Fruit fly (Drosophila melanogaster) whole organism, prepupa: ENCODE data around the gene Strip.
A peak's percentile ranks its signal among the peaks of the same experiment; 100 is the strongest.

ENCODE experiments used
- Blimp-1 ChIP-seq: fragments of 200-800 bp; sonication (Bioruptor generic); optimal IDR thresholded peaks from 3 replicates; lab custom pipeline; 2017; ENCODE audit warnings: missing biosample characterization, missing genetic modification characterization, mild to moderate bottlenecking, moderate library complexity, missing genetic modification reagents
- CG10631 ChIP-seq: fragments of 200-800 bp; sonication (Bioruptor generic); optimal IDR thresholded peaks from 2 replicates; lab custom pipeline; 2016; ENCODE audit warnings: missing biosample characterization, missing genetic modification characterization
- CG10669 ChIP-seq: fragments of 200-800 bp; sonication (Bioruptor generic); optimal IDR thresholded peaks from 3 replicates; lab custom pipeline; 2018; ENCODE audit warnings: missing biosample characterization, mild to moderate bottlenecking, missing genetic modification characterization, moderate library complexity
- CG11762 ChIP-seq: fragments of 200-800 bp; sonication (Bioruptor generic); optimal IDR thresholded peaks from 3 replicates; lab custom pipeline; 2016; ENCODE audit warnings: missing biosample characterization, missing genetic modification characterization; ENCODE audit not compliant: insufficient read depth
- CG11902 ChIP-seq: fragments of 200-800 bp; sonication (Bioruptor generic); optimal IDR thresholded peaks from 3 replicates; lab custom pipeline; 2016; ENCODE audit warnings: missing biosample characterization, missing genetic modification characterization
- CG15336 ChIP-seq: fragments of 200-800 bp; sonication (Bioruptor generic); IDR thresholded peaks from 2 replicates; pipeline ENCODE4 v1.3.6; 2022; ENCODE audit warnings: missing biosample characterization, missing genetic modification characterization
- CG1621 ChIP-seq: fragments of 200-800 bp; sonication (Bioruptor generic); optimal IDR thresholded peaks from 3 replicates; lab custom pipeline; 2018; ENCODE audit warnings: missing biosample characterization, mild to moderate bottlenecking, missing genetic modification characterization
- CG16779 ChIP-seq: fragments of 200-800 bp; sonication (Bioruptor generic); optimal IDR thresholded peaks from 3 replicates; lab custom pipeline; 2017; ENCODE audit warnings: missing biosample characterization, mild to moderate bottlenecking, missing genetic modification characterization
- CG3032 ChIP-seq: fragments of 200-800 bp; optimal IDR thresholded peaks from 2 replicates; lab custom pipeline; 2019; ENCODE audit warnings: missing biosample characterization, mild to moderate bottlenecking, missing genetic modification characterization, moderate library complexity
- CG31627 ChIP-seq: fragments of 200-800 bp; sonication (Bioruptor generic); optimal IDR thresholded peaks from 3 replicates; lab custom pipeline; 2016; ENCODE audit warnings: missing biosample characterization, missing genetic modification characterization
- CG34406 ChIP-seq: fragments of 200-800 bp; sonication (Bioruptor generic); optimal IDR thresholded peaks from 3 replicates; lab custom pipeline; 2016; ENCODE audit warnings: missing biosample characterization, missing genetic modification characterization
- CG3919 ChIP-seq: fragments of 200-800 bp; sonication (Bioruptor generic); optimal IDR thresholded peaks from 3 replicates; lab custom pipeline; 2016; ENCODE audit warnings: missing biosample characterization, missing genetic modification characterization
- CG6163 ChIP-seq: fragments of 200-800 bp; sonication (Bioruptor generic); IDR thresholded peaks from 3 replicates; pipeline ENCODE4 v1.3.6; 2022; ENCODE audit warnings: missing biosample characterization, missing genetic modification characterization
- CG6792 ChIP-seq: fragments of 200-800 bp; sonication (Bioruptor generic); optimal IDR thresholded peaks from 3 replicates; lab custom pipeline; 2016; ENCODE audit warnings: missing biosample characterization, missing genetic modification characterization
- CG6854 ChIP-seq: fragments of 200-800 bp; sonication (Bioruptor generic); optimal IDR thresholded peaks from 2 replicates; lab custom pipeline; 2017; ENCODE audit warnings: missing biosample characterization, mild to moderate bottlenecking, missing genetic modification characterization
- CG7368 ChIP-seq: fragments of 200-800 bp; sonication (Bioruptor generic); optimal IDR thresholded peaks from 3 replicates; lab custom pipeline; 2016; ENCODE audit warnings: missing biosample characterization, missing genetic modification characterization
- CG8119 ChIP-seq: fragments of 200-800 bp; sonication (Bioruptor generic); IDR thresholded peaks from 3 replicates; pipeline ENCODE4 v1.3.6; 2022; ENCODE audit warnings: missing biosample characterization, missing genetic modification characterization
- CG8319 ChIP-seq: fragments of 200-800 bp; sonication (Bioruptor generic); optimal IDR thresholded peaks from 3 replicates; lab custom pipeline; 2016; ENCODE audit warnings: missing biosample characterization, missing genetic modification characterization
- CG9139 ChIP-seq: fragments of 200-800 bp; sonication (Bioruptor generic); optimal IDR thresholded peaks from 3 replicates; lab custom pipeline; 2017; ENCODE audit warnings: missing biosample characterization, mild to moderate bottlenecking, missing genetic modification characterization
- Eip75B ChIP-seq: fragments of 200-800 bp; sonication (Bioruptor generic); optimal IDR thresholded peaks from 3 replicates; lab custom pipeline; 2016; ENCODE audit warnings: missing biosample characterization, missing genetic modification characterization
- Eip78C ChIP-seq: fragments of 200-800 bp; sonication (Bioruptor generic); peaks from one replicate; lab custom pipeline; 2016; ENCODE audit warnings: missing biosample characterization, missing genetic modification characterization
- Eip93F ChIP-seq: fragments of 200-800 bp; sonication (Bioruptor generic); optimal IDR thresholded peaks from 2 replicates; lab custom pipeline; 2016; ENCODE audit warnings: missing biosample characterization, mild to moderate bottlenecking, missing genetic modification characterization
- Ets21C ChIP-seq: fragments of 200-800 bp; sonication (Bioruptor generic); optimal IDR thresholded peaks from 3 replicates; lab custom pipeline; 2016; ENCODE audit warnings: missing biosample characterization, missing genetic modification characterization
- Ets96B ChIP-seq: fragments of 200-800 bp; optimal IDR thresholded peaks from 2 replicates; lab custom pipeline; 2019; ENCODE audit warnings: missing biosample characterization, mild to moderate bottlenecking, missing genetic modification characterization, moderate library complexity
- Gug ChIP-seq: fragments of 200-800 bp; sonication (Bioruptor generic); IDR thresholded peaks from 2 replicates; pipeline ENCODE4 v1.3.6; 2022; ENCODE audit warnings: missing biosample characterization, missing genetic modification characterization
- Hr38 ChIP-seq: sonication (Bioruptor generic); optimal IDR thresholded peaks from 2 replicates; lab custom pipeline; 2016; ENCODE audit warnings: missing biosample characterization, missing genetic modification characterization
- Hr4 ChIP-seq: fragments of 200-800 bp; sonication (Bioruptor generic); optimal IDR thresholded peaks from 3 replicates; lab custom pipeline; 2016; ENCODE audit warnings: missing biosample characterization, missing genetic modification characterization
- Lpt ChIP-seq: fragments of 200-800 bp; sonication (Bioruptor generic); optimal IDR thresholded peaks from 3 replicates; lab custom pipeline; 2016; ENCODE audit warnings: missing biosample characterization, missing genetic modification characterization
- Met ChIP-seq: fragments of 200-800 bp; sonication (Bioruptor generic); optimal IDR thresholded peaks from 3 replicates; lab custom pipeline; 2016; ENCODE audit warnings: missing biosample characterization, missing genetic modification characterization
- Smox ChIP-seq: fragments of 200-800 bp; sonication (Bioruptor generic); optimal IDR thresholded peaks from 3 replicates; lab custom pipeline; 2016; ENCODE audit warnings: missing biosample characterization, missing genetic modification characterization
- Sox102F ChIP-seq: fragments of 200-800 bp; sonication (Bioruptor generic); optimal IDR thresholded peaks from 2 replicates; lab custom pipeline; 2016; ENCODE audit warnings: missing biosample characterization, mild to moderate bottlenecking, missing genetic modification characterization
- Sox14 ChIP-seq: fragments of 200-800 bp; sonication (Bioruptor generic); optimal IDR thresholded peaks from 3 replicates; lab custom pipeline; 2016; ENCODE audit warnings: missing biosample characterization, missing genetic modification characterization
- achi ChIP-seq: fragments of 200-800 bp; sonication (Bioruptor generic); optimal IDR thresholded peaks from 3 replicates; lab custom pipeline; 2016; ENCODE audit warnings: missing biosample characterization, missing genetic modification characterization
- acj6 ChIP-seq: fragments of 200-800 bp; sonication (Bioruptor generic); optimal IDR thresholded peaks from 3 replicates; lab custom pipeline; 2016; ENCODE audit warnings: missing biosample characterization, missing genetic modification characterization
- cyc ChIP-seq: fragments of 200-800 bp; sonication (Bioruptor generic); optimal IDR thresholded peaks from 3 replicates; lab custom pipeline; 2016; ENCODE audit warnings: missing biosample characterization, missing genetic modification characterization
- dac ChIP-seq: fragments of 200-800 bp; sonication (Bioruptor generic); optimal IDR thresholded peaks from 2 replicates; lab custom pipeline; 2017; ENCODE audit warnings: missing biosample characterization, mild to moderate bottlenecking, missing genetic modification characterization
- dsx ChIP-seq: fragments of 200-800 bp; optimal IDR thresholded peaks from 3 replicates; lab custom pipeline; 2019; ENCODE audit warnings: missing biosample characterization, mild to moderate bottlenecking, missing genetic modification characterization, moderate library complexity; ENCODE audit not compliant: poor library complexity, severe bottlenecking
- eg ChIP-seq: fragments of 200-800 bp; sonication (Bioruptor generic); IDR thresholded peaks from 3 replicates; pipeline ENCODE4 v1.3.6; 2022; ENCODE audit warnings: missing biosample characterization, missing genetic modification characterization
- fd59A ChIP-seq: fragments of 200-800 bp; sonication (Bioruptor generic); optimal IDR thresholded peaks from 2 replicates; lab custom pipeline; 2017; ENCODE audit warnings: missing biosample characterization, mild to moderate bottlenecking, missing genetic modification characterization, missing genetic modification reagents
- fkh ChIP-seq: fragments of 200-800 bp; sonication (Bioruptor generic); optimal IDR thresholded peaks from 3 replicates; lab custom pipeline; 2017; ENCODE audit warnings: missing biosample characterization, mild to moderate bottlenecking, missing genetic modification characterization, moderate library complexity
- lz ChIP-seq: fragments of 200-800 bp; sonication (Bioruptor generic); optimal IDR thresholded peaks from 3 replicates; lab custom pipeline; 2016; ENCODE audit warnings: missing biosample characterization, missing genetic modification characterization
- net ChIP-seq: fragments of 200-800 bp; sonication (Bioruptor generic); optimal IDR thresholded peaks from 3 replicates; lab custom pipeline; 2016; ENCODE audit warnings: missing biosample characterization, missing genetic modification characterization
- spab ChIP-seq: fragments of 200-800 bp; sonication (Bioruptor generic); optimal IDR thresholded peaks from 2 replicates; lab custom pipeline; 2017; ENCODE audit warnings: missing biosample characterization, mild to moderate bottlenecking, missing genetic modification characterization, missing genetic modification reagents
- ss ChIP-seq, 2 experiments: fragments of 200-800 bp; sonication (Bioruptor generic); optimal IDR thresholded peaks; 2 replicates in 1 of 2; 3 replicates in 1 of 2; lab custom pipeline; 2017 to 2018; ENCODE audit warnings: mild to moderate bottlenecking in 2 of 2, missing biosample characterization in 2 of 2, missing genetic modification characterization in 2 of 2, moderate library complexity in 1 of 2
- topi ChIP-seq: fragments of 200-800 bp; sonication (Bioruptor generic); optimal IDR thresholded peaks from 3 replicates; lab custom pipeline; 2016; ENCODE audit warnings: missing biosample characterization, missing genetic modification characterization
- vri ChIP-seq: fragments of 200-800 bp; sonication (Bioruptor generic); optimal IDR thresholded peaks from 3 replicates; lab custom pipeline; 2016; ENCODE audit warnings: missing biosample characterization, mild to moderate bottlenecking, missing genetic modification characterization

The Strip gene

DNA sequence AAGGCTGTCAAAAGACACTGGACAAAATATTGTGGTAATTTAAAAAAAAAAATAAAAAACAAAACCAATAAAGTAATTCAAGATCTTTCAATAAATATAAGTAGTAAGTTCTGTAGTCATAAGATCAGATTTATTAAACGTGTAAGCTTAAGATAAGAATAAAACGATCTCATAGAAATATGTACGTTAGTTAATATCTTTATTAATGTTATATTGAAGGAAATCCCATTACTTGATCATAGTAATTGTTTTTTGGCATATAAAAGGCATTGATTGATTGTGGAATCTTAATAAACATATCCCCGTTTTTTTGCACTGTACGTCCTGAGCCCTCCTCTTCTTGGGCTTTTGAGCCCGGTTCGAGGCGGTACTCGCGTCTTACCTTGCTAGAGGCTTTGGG is 14.6 kb upstream of the Strip start (continued):
- TF ChIP-seq CG31627 (GFP tag; lab: Kevin White, UChicago) (peak; percentile 81), CG11902 (GFP tag; lab: Kevin White, UChicago) (peak; percentile 54), Sox14 (peak; percentile 66), CG16779 (tag; lab: Kevin White, UChicago) (no peak), CG15336 (GFP tag; lab: Robert Waterston, UW) (peak; percentile 42), Eip93F (GFP tag; lab: Kevin White, UChicago) (peak; percentile 51), Eip75B (GFP tag; lab: Kevin White, UChicago) (peak; percentile 69), CG34406 (GFP tag; lab: Kevin White, UChicago) (peak; percentile 85), CG1621 (tag; lab: Kevin White, UChicago) (no peak), lz (GFP tag; lab: Kevin White, UChicago) (peak; percentile 82), CG10631 (GFP tag; lab: Kevin White, UChicago) (peak; percentile 69), achi (GFP tag; lab: Kevin White, UChicago) (peak; percentile 80), CG6854 (GFP tag; lab: Kevin White, UChicago) (peak; percentile 33), Eip78C (peak; percentile 91), CG6163 (no peak), Smox (GFP tag; lab: Kevin White, UChicago) (peak; percentile 88), fd59A (GFP tag; lab: Kevin White, UChicago) (no peak), cyc (peak; percentile 74), CG11762 (GFP tag; lab: Kevin White, UChicago) (peak; percentile 54), Ets96B (tag; lab: Kevin White, UChicago) (peak; percentile 6), CG10669 (GFP tag; lab: Kevin White, UChicago) (peak; percentile 8), Met (GFP tag; lab: Kevin White, UChicago) (peak; percentile 90), dac (GFP tag; lab: Kevin White, UChicago) (no peak), ss (GFP tag; optimal IDR thresholded peaks at IDR 0.05; lab: Kevin White, UChicago) (peak; percentile 8 to 13), dsx (GFP tag; lab: Kevin White, UChicago) (peak; percentile 17), fkh (no peak)
- TF ChIP-seq, all 60 proteins: peak for 45

- peak; percentile 25 for TF ChIP-seq Hr4
- peak; percentile 64 for TF ChIP-seq CG6854 (GFP tag; lab: Kevin White, UChicago)
- TF ChIP-seq Met (GFP tag; lab: Kevin White, UChicago) = peak; percentile 86
- peak; percentile 72 for TF ChIP-seq Ets21C
- TF ChIP-seq fd59A (GFP tag; lab: Kevin White, UChicago) = peak; percentile 46
- peak; percentile 73 for TF ChIP-seq acj6 (GFP tag; lab: Kevin White, UChicago)
- peak; percentile 53 for TF ChIP-seq CG11762 (GFP tag; lab: Kevin White, UChicago)
- TF ChIP-seq Eip93F (GFP tag; lab: Kevin White, UChicago) = peak; percentile 72
- peak; percentile 57 for TF ChIP-seq spab (GFP tag; lab: Kevin White, UChicago)
- TF ChIP-seq cyc = peak; percentile 67
- TF ChIP-seq CG8119 (GFP tag; lab: Robert Waterston, UW) = peak; percentile 44; the same call in 2 of the 3 replicates
- peak; percentile 57 for TF ChIP-seq CG15336 (GFP tag; lab: Robert Waterston, UW)
- TF ChIP-seq Hr38 = no peak
- peak; percentile 79 for TF ChIP-seq vri
- TF ChIP-seq CG3919 (GFP tag; lab: Kevin White, UChicago) = peak; percentile 52
- TF ChIP-seq eg = no peak
- TF ChIP-seq CG1621 (tag; lab: Kevin White, UChicago) = peak; percentile 71
- TF ChIP-seq Eip75B (GFP tag; lab: Kevin White, UChicago) = peak; percentile 79
- TF ChIP-seq CG8319 = peak; percentile 15
- peak; percentile 28; the same call in 1 of the 2 replicates for TF ChIP-seq Gug (GFP tag; lab: Robert Waterston, UW)
- TF ChIP-seq Sox102F (GFP tag; lab: Kevin White, UChicago) = peak; percentile 86
- TF ChIP-seq CG6163 = peak; percentile 60; the same call in 2 of the 3 replicates
- no peak for TF ChIP-seq CG9139
- TF ChIP-seq CG3032 = peak; percentile 58
- peak; percentile 23 for TF ChIP-seq Blimp-1
- peak; percentile 71 for TF ChIP-seq CG10631 (GFP tag; lab: Kevin White, UChicago)
- peak; percentile 69 for TF ChIP-seq net (GFP tag; lab: Kevin White, UChicago)
- TF ChIP-seq Smox (GFP tag; lab: Kevin White, UChicago) = peak; percentile 79
- TF ChIP-seq CG6792 (GFP tag; lab: Kevin White, UChicago) = peak; percentile 77
- peak; percentile 36 for TF ChIP-seq CG7368 (GFP tag; lab: Kevin White, UChicago)
- TF ChIP-seq fkh = no peak
- TF ChIP-seq lz (GFP tag; lab: Kevin White, UChicago) = peak; percentile 78
- no peak for TF ChIP-seq Lpt (GFP tag; lab: Kevin White, UChicago)
- peak; percentile 75 for TF ChIP-seq topi (GFP tag; lab: Kevin White, UChicago)
Observed at dm6 chr3L:3342307-3342940, 13.8 kb upstream of the Strip start.
